Worm (Caenorhabditis elegans): ENCODE measurements around the gene rpl-3.

Gene rpl-3

ce11 chrIII:3898354-3898753, 30.7 kb downstream of the rpl-3 start:
- TF ChIP-seq efl-1 (optimal IDR thresholded peaks at IDR 0.05) (no peak), efl-1 (GFP tag; optimal IDR thresholded peaks at IDR 0.05 in 1 of 2) (peak in 1 of 2 experiments; percentile 30), aha-1 (tag; optimal IDR thresholded peaks at IDR 0.05) (no peak), fkh-8 (tag; optimal IDR thresholded peaks at IDR 0.05) (no peak)

ce11 chrIII:3898850-3899249, 31.2 kb downstream of the rpl-3 start:
- TF ChIP-seq C04F5.9 (tag; optimal IDR thresholded peaks at IDR 0.05): no peak
- TF ChIP-seq lin-13 (GFP tag; optimal IDR thresholded peaks at IDR 0.05): no peak
- no peak for TF ChIP-seq vab-15 (tag; optimal IDR thresholded peaks at IDR 0.05)
- TF ChIP-seq lin-35 (GFP tag; optimal IDR thresholded peaks at IDR 0.05): peak in 1 of 2 experiments; percentile 9
- TF ChIP-seq isw-1 (GFP tag; IDR thresholded peaks at IDR 0.05): peak; percentile 7; the same call in 1 of the 2 replicates
- TF ChIP-seq nhr-28 (tag; optimal IDR thresholded peaks at IDR 0.05): no peak
- TF ChIP-seq sox-4 (tag; optimal IDR thresholded peaks at IDR 0.05): no peak
- peak; percentile 35 for TF ChIP-seq nhr-47 (tag; optimal IDR thresholded peaks at IDR 0.05)
- TF ChIP-seq sptf-1 (tag; optimal IDR thresholded peaks at IDR 0.05): no peak
- TF ChIP-seq snu-23 (GFP tag; optimal IDR thresholded peaks at IDR 0.05): peak; percentile 25
- TF ChIP-seq dpl-1 (GFP tag; optimal IDR thresholded peaks at IDR 0.05): peak in 1 of 3 experiments; percentile 19
- TF ChIP-seq nhr-237 (tag; optimal IDR thresholded peaks at IDR 0.05): no peak
- peak; percentile 49 for TF ChIP-seq nhr-71 (tag; optimal IDR thresholded peaks at IDR 0.05)
- peak; percentile 88 for TF ChIP-seq lin-14 (GFP tag; optimal IDR thresholded peaks at IDR 0.05)
- peak; percentile 7 for TF ChIP-seq fkh-10 (GFP tag; optimal IDR thresholded peaks at IDR 0.05)
- TF ChIP-seq mep-1 (tag; optimal IDR thresholded peaks at IDR 0.05): peak; percentile 59
- peak in 1 of 2 experiments; percentile 28 for TF ChIP-seq efl-1 (optimal IDR thresholded peaks at IDR 0.05)
- no peak for TF ChIP-seq efl-1 (GFP tag; optimal IDR thresholded peaks at IDR 0.05 in 1 of 2)
- TF ChIP-seq ceh-82 (tag; optimal IDR thresholded peaks at IDR 0.05): peak in 1 of 3 experiments; percentile 36
- peak; percentile 3 for TF ChIP-seq egl-13 (tag; optimal IDR thresholded peaks at IDR 0.05)
- peak; percentile 29 to 59 for TF ChIP-seq lsy-2 (tag; optimal IDR thresholded peaks at IDR 0.05)

DNA sequence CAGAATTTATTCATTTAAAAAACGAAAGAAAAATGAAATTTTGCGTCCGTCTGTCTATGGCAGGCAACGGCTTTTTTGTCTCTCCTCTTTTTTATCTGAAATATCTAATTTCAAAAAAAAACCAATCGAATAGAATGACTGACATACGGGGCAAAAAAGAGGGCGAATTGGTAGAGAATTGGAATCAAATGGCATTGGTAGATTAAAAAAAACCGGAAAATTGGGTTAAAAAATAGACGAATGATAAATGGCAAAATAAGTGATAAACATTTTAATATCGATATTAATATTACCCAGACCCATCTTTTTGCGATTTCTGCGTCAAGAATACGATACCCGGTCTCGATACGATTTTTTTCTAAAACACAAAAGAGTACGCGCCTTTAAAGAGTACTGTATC, 33.9 kb downstream of the rpl-3 start, which contains the start of gene tir-1:
Gene tir-1 (minus strand): TSS at position 101 of the 400 bp plus-strand sequence.
- TF ChIP-seq ztf-11 (tag; optimal IDR thresholded peaks at IDR 0.05) (no peak), ceh-8 (GFP tag; optimal IDR thresholded peaks at IDR 0.05) (no peak), nhr-20 (tag; optimal IDR thresholded peaks at IDR 0.05) (no peak)

DNA sequence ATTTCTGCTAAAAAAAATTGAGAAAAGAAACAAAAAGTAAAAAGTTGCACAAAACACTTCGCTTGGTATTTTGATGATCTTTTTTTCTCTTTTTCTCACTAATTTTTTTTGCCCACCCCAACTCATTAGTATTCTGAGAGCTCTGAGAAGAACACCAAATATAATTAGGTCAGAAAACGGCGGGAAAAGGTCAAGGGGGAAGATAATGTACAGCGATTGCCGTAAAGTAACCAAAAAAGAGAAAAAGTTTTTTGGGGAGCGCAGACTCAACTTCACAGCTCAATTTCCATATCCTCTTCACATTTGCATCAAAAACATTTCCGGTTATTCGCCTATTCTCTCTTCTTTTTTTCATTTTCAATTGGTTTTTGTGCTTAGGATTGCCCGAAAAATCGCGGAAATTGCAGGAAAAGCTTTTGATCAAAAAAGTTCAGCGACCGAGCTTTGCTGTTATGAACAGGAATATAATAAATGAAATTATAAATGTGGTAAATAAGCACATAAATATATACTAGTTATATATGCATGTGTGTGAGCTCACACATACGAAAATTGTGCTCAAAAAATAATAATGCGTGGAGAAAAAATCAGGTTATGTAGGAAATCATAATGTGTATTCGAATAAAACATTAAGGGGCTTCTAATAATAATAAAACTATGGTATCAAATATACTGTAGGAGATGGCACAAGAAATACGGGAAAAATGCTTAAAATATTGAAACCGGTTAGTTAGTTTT, 35.1 kb downstream of the rpl-3 start:
- TF ChIP-seq pqm-1 (tag; optimal IDR thresholded peaks at IDR 0.05) (no peak), hpl-2 (GFP tag; optimal IDR thresholded peaks at IDR 0.05) (no peak), efl-1 (optimal IDR thresholded peaks at IDR 0.05) (no peak), efl-1 (GFP tag; optimal IDR thresholded peaks at IDR 0.05 in 1 of 2) (peak in 1 of 2 experiments; percentile 51), elt-2 (tag; optimal IDR thresholded peaks at IDR 0.05) (no peak), nhr-71 (tag; optimal IDR thresholded peaks at IDR 0.05) (peak; percentile 3), mdl-1 (tag; optimal IDR thresholded peaks at IDR 0.05) (no peak), snpc-4 (tag; optimal IDR thresholded peaks at IDR 0.05) (no peak), sox-4 (tag; optimal IDR thresholded peaks at IDR 0.05) (no peak), C04F5.9 (tag; optimal IDR thresholded peaks at IDR 0.05) (no peak), ztf-4 (tag; optimal IDR thresholded peaks at IDR 0.05) (peak; percentile 56), nhr-90 (tag; optimal IDR thresholded peaks at IDR 0.05; ENCODE audit: poor library complexity) (no peak), mab-9 (GFP tag; IDR thresholded peaks at IDR 0.05) (no peak), unc-62 (GFP tag; optimal IDR thresholded peaks at IDR 0.05) (no peak)

Data from whole organism, L1 larva.